Worm (Caenorhabditis elegans) whole organism, dauer: ENCODE data around the gene snf-12.

ENCODE experiments used
- unc-62 ChIP-seq: sonication (generic microtip); optimal IDR thresholded peaks from 2 replicates; lab custom pipeline; 2017; ENCODE audit warnings: missing biosample characterization, missing genetic modification reagents, missing genetic modification characterization

The snf-12 gene

DNA sequence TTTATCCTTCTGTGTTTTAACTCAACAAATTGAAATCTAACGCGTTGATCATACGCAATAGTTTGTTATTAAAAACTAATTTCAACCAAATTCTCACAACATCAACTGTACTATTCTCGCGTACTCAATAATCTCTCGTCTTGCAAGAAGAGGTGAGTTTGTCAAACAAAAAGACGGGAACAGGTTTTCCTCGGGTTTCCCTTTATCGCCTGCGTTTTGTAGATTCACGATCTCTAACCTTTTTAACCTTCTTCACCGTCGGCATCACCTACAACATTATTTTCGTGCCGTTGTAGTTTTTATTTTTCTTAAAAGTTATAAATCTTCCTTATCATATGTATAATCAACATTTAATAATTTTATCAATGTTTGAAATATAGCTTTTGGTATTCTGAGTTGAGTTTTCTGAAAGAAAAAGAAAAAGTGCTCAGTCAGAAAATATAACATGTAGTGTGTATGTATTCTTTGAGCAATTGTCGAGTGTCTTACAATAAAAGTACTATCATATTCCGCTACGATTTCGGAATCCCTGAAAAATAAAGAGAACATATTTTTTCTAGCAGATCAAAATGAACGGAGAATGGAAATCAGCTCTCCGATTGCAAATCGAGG, at the start of gene snf-12:
Gene snf-12 (plus strand): TSS at position 562 of the 612 bp plus-strand sequence.
- TF ChIP-seq unc-62 = no peak

DNA sequence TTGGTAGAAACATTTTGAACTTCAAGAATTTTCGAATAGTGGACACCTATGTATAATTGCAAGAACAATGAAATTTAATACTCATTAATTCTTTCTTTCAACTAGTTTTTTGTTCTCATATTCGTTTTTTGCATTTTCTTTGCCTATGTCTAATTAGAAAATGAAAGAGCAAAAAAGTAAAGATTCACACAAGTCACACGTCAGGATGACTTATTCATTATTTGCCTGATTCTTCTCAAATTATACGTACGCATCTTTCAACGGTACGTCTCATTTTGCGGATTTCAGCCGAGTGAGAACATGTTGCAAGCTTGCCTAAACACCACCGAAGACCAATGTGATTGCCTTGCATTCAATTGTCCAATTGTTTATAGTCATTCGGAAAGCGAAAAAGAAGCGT, 48.6 kb upstream of the snf-12 start, which contains the start of gene nmur-1:
Gene nmur-1 (plus strand): TSS at position 301 of the 400 bp plus-strand sequence.
- no peak for TF ChIP-seq unc-62

DNA sequence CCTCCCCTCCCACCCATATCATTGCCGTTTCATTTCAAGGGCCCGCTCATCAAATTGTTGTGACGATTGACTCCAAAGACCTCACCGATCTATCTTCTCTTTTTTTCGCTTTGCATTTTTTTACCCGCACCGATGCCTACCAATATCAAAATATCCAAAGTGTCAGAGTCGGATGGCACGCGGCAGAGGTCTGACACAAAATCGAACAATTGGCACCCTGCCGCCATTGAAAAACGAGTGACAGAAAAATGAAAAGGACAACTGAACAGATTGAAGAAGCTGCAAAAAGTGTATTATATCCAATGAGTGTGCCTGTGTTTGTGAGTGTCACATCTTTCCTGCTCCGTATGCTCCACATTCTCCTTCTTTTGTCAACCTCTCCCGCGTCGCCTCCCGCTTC, 42.8 kb upstream of the snf-12 start:
- no peak for TF ChIP-seq unc-62

ce11 chrX:8987828-8988227, 41.4 kb upstream of the snf-12 start, which contains the start of gene twk-18:
twk-18 (plus strand) TSS chrX:8988128.
- TF ChIP-seq unc-62 = no peak

DNA sequence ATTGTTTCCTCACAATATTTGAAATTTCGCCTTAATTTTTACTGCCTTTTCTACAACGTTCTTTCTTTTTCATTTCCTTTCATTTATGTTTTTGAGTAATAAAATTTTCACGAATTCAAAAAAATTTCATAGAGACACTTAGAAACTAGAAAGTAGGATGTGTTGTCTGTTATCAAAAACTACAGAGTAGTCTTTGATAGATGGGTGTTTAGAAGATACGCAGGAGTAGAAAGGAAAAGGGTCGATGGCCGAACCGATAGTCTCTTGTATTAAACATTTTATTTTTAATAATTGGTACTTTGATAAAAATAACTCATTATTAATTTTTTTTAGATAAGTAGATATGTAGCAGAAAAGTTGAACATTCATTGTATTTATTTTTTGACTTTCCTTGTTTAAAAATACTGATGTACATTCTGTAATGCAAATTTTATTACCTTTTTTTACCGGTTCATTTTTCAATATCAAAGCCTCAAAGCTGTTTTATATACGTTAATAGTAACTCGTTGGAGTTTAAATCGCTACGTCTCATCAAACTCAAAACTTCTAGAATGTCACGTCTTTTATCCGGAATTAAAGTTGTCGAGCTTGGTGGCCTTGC, 37.3 kb upstream of the snf-12 start, which contains the start of gene C24A3.4:
Gene C24A3.4 (plus strand): TSS at position 551 of the 601 bp plus-strand sequence.
- TF ChIP-seq unc-62 = no peak

- TF ChIP-seq unc-62 = no peak
These were observed 33.7 kb upstream of the snf-12 start for ce11 chrX:8995527-8995946.

DNA sequence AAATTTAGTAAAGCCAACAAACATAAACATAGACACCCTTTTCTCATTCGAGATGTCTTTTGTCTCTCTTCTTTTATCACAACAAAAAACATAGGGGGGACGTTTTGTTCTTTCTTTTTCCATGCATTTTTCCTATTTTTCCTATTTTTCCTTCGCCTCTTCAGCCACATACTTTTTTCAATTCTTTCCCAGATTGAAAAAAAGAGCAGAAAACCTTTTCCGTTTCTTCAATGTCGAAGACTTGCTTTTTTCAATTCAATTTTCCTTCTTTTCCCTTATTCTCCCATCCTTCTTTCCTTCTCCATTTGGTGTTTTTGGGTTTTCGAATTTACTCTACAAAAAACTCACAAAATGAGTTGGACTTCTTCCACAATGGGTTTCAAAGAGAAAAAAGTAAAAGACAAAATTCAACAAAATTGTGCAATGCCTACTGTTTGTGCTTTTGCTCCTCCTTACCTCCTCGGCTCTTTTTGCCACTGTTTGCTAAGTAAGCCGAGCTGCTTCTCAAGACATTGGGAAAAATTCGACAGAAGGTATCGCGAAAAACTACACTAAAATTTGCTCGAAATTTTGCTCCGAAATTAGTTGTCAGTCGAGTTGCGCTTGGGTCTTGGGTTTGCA, 32.7 kb upstream of the snf-12 start:
- TF ChIP-seq unc-62 = no peak

- TF ChIP-seq unc-62 = no peak
These were observed 31.7 kb upstream of the snf-12 start, which contains the start of gene C24A3.2 for ce11 chrX:8997450-8998075. C24A3.2 (plus strand) TSS chrX:8997500.

DNA sequence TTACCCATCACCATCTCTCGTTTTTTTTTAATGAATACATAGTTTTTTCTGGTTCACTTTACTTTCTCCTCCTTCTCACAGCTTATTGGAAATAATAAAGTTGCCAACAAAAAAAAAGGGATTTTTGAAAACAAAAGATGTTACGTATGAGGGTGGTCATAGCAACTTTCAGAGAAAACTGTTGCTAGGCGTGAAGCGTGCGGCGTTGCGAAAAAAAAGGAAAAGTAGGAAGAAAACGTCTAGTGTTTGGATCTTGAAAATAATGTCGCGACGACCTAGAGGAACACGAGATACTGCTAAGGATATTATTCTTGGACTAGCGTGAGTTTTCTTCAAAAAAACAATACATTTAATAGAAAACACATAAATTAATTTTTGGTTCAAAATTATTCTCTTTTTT, 30.5 kb upstream of the snf-12 start, which contains the start of gene C24A3.1:
Gene C24A3.1 (plus strand): TSS at position 263 of the 400 bp plus-strand sequence.
- no peak for TF ChIP-seq unc-62

DNA sequence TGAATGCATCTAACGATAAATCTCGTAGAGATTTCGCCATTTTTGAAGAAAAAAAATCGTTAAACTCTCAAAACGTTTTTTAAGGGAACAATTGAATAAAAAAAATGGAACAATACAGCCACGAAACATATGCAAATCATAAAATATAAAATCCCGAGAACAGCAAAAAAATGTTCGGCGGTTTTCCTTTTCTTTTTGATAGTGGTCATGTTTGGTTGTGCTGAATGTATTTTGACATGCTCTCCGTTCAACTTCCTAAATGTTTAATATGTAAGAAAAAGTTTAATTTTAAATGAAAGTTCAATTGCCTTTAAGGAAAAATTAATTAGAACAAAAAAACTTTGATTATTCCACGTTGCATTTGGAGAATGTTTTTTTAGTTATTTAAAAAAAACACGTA, 18.9 kb upstream of the snf-12 start, which contains the start of gene C24A3.9:
Gene C24A3.9 (minus strand): TSS at position 101 of the 400 bp plus-strand sequence.
- no peak for TF ChIP-seq unc-62

DNA sequence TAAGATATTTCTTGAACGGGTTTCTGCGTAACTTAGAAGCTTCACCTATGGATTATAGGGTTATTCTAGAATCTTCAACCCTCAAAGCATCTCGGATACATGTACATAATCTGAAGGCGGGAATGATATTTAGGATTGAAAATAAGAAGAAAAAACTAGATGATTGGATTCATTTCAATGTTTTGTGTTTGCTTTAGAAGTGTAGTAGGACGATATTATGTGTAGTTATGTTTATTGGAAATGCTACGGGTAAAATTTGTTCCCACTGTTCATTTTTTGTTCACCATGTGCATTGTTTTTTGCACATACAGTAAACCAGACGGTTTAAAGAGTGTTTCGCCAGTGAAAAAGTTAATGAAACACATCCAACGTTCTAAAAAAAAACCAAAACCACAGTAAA, 17.8 kb upstream of the snf-12 start:
- no peak for TF ChIP-seq unc-62

DNA sequence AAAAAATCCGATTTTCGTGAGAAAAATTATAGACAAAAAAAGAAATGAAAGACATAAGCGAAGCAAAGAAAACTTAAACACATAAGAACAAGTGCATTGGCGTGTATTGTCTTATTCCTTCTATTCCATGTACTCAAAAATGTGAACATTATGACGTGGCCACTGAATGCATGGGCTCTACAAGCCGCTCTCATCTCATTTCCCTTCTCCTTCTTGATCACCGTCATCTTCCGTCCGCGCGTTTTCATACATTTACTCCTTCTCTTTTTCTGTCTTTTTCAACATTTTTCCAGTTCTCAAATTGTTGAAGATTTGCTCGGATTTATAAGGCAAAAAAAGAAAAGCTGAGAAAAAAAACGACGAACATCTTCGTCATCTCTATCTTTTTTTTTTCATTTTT, 14.8 kb upstream of the snf-12 start:
- TF ChIP-seq unc-62 = no peak

ce11 chrX:9015420-9015819, 13.8 kb upstream of the snf-12 start, which contains the start of gene T25B6.4:
T25B6.4 (plus strand) TSS chrX:9015720.
- no peak for TF ChIP-seq unc-62

DNA sequence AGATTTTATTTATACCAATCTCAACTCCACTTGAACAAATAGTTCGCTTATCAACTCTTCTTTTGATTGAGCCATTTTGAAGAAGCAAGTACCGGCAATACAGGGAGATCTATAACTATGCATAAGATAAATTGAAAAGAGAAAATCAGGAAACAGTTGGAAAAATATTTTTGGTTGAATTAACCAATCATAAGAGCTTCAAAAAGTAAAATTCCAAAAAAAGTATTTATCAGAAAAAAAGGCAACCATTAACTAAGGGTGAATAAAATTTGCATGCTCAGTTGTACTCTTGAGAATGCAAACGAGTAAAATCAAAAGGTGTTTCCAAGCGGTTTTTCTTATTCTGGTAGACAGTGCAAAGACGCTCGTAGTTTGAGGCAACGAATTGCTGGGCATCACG, 7.6 kb upstream of the snf-12 start, which contains the start of gene T25B6.5:
Gene T25B6.5 (minus strand): TSS at position 101 of the 400 bp plus-strand sequence.
- TF ChIP-seq unc-62 = no peak

- no peak for TF ChIP-seq unc-62
These were observed 6.5 kb upstream of the snf-12 start, which contains the start of gene T25B6.6 for ce11 chrX:9022779-9023178. T25B6.6 (minus strand) TSS chrX:9022879.

ce11 chrX:9023816-9024215, 5.5 kb upstream of the snf-12 start:
- TF ChIP-seq unc-62 = no peak

ce11 chrX:9024270-9024669, 5.0 kb upstream of the snf-12 start:
- no peak for TF ChIP-seq unc-62
